Fruit fly (Drosophila melanogaster): ENCODE data around the gene Or98b.

Gene Or98b

dm6 chr3R:28327132-28327531 is 24.9 kb upstream of the Or98b start (continued):
- TF ChIP-seq CG8359 (GFP tag; optimal IDR thresholded peaks at IDR 0.05; ENCODE audit: borderline replicate concordance): no peak
- TF ChIP-seq CG1832 (GFP tag; optimal IDR thresholded peaks at IDR 0.05): no peak
- TF ChIP-seq zfh1 (GFP tag; IDR thresholded peaks at IDR 0.05): no peak
- peak; percentile 43 for TF ChIP-seq az2 (GFP tag; optimal IDR thresholded peaks at IDR 0.05)
- TF ChIP-seq Hsf (GFP tag; optimal IDR thresholded peaks at IDR 0.05): no peak
- peak; percentile 34 for TF ChIP-seq dmrt99B (tag; optimal IDR thresholded peaks at IDR 0.05)
- TF ChIP-seq tin (GFP tag; optimal IDR thresholded peaks at IDR 0.05): peak; percentile 34
- TF ChIP-seq CG18619 (GFP tag; optimal IDR thresholded peaks at IDR 0.05): peak; percentile 45
- no peak for TF ChIP-seq CG10959 (GFP tag; IDR thresholded peaks at IDR 0.05)
- TF ChIP-seq CTCF (GFP tag; optimal IDR thresholded peaks at IDR 0.05): no peak
- TF ChIP-seq CG11723 (GFP tag; optimal IDR thresholded peaks at IDR 0.05): no peak
- TF ChIP-seq dimm (GFP tag; IDR thresholded peaks at IDR 0.05): no peak
- TF ChIP-seq crp (GFP tag; optimal IDR thresholded peaks at IDR 0.05): no peak
- peak; percentile 3 for TF ChIP-seq slou (GFP tag; optimal IDR thresholded peaks at IDR 0.05)
- no peak for TF ChIP-seq CG13287 (GFP tag; IDR thresholded peaks at IDR 0.05; ENCODE audit: partially characterized antibody)
- no peak for TF ChIP-seq crol (GFP tag; IDR thresholded peaks at IDR 0.05)
- TF ChIP-seq Fer1 (GFP tag; optimal IDR thresholded peaks at IDR 0.05): no peak
- peak; percentile 1 for TF ChIP-seq trh (GFP tag; optimal IDR thresholded peaks at IDR 0.05)
- no peak for TF ChIP-seq kah (GFP tag; optimal IDR thresholded peaks at IDR 0.05)
- TF ChIP-seq tap (tag; optimal IDR thresholded peaks at IDR 0.05): no peak
- TF ChIP-seq CG9797 (GFP tag; optimal IDR thresholded peaks at IDR 0.05): no peak
- no peak for TF ChIP-seq CG8478 (optimal IDR thresholded peaks at IDR 0.05)
- no peak for TF ChIP-seq CG8388 (GFP tag; optimal IDR thresholded peaks at IDR 0.05)
- TF ChIP-seq CG9609 (GFP tag; optimal IDR thresholded peaks at IDR 0.05): peak; percentile 9
- peak; percentile 55 for TF ChIP-seq CoRest (tag; optimal IDR thresholded peaks at IDR 0.05)
- no peak for TF ChIP-seq odd (GFP tag; optimal IDR thresholded peaks at IDR 0.05)
- no peak for TF ChIP-seq CG8281 (tag; optimal IDR thresholded peaks at IDR 0.05)
- TF ChIP-seq CG2875 (GFP tag; optimal IDR thresholded peaks at IDR 0.05): no peak
- peak; percentile 40 for TF ChIP-seq CG2712 (tag; optimal IDR thresholded peaks at IDR 0.05)
- peak; percentile 40 for TF ChIP-seq NfI (GFP tag; optimal IDR thresholded peaks at IDR 0.05)
- no peak for TF ChIP-seq Oaz (GFP tag; IDR thresholded peaks at IDR 0.05)
- TF ChIP-seq gro (GFP tag; optimal IDR thresholded peaks at IDR 0.05): no peak
- no peak for TF ChIP-seq CG17361 (GFP tag; IDR thresholded peaks at IDR 0.05)
- peak; percentile 32 for TF ChIP-seq CG7556 (GFP tag; optimal IDR thresholded peaks at IDR 0.05)
- no peak for TF ChIP-seq Dip2 (GFP tag; IDR thresholded peaks at IDR 0.05)
- TF ChIP-seq YL-1 (GFP tag; optimal IDR thresholded peaks at IDR 0.05): no peak
- no peak for TF ChIP-seq CG42726 (GFP tag; IDR thresholded peaks at IDR 0.05; ENCODE audit: partially characterized antibody)
- TF ChIP-seq CG12769 (tag; optimal IDR thresholded peaks at IDR 0.05): no peak
- TF ChIP-seq corto (GFP tag; optimal IDR thresholded peaks at IDR 0.05): no peak
- TF ChIP-seq hth (optimal IDR thresholded peaks at IDR 0.05): no peak
- peak; percentile 21 for TF ChIP-seq CG17359 (tag; optimal IDR thresholded peaks at IDR 0.05)
- no peak for TF ChIP-seq unc-4 (GFP tag; IDR thresholded peaks at IDR 0.05; ENCODE audit: partially characterized antibody)
- TF ChIP-seq br (optimal IDR thresholded peaks at IDR 0.05): no peak
- no peak for TF ChIP-seq Fer3 (tag; optimal IDR thresholded peaks at IDR 0.05)
- no peak for TF ChIP-seq ERR (GFP tag; optimal IDR thresholded peaks at IDR 0.05)
- TF ChIP-seq sr (GFP tag; IDR thresholded peaks at IDR 0.05): no peak
- TF ChIP-seq chm (GFP tag; IDR thresholded peaks at IDR 0.05): no peak
- no peak for TF ChIP-seq vnd (GFP tag; IDR thresholded peaks at IDR 0.05; ENCODE audit: partially characterized antibody)
- TF ChIP-seq Adf1 (GFP tag; IDR thresholded peaks at IDR 0.05): no peak
- no peak for TF ChIP-seq onecut (GFP tag; IDR thresholded peaks at IDR 0.05)
- TF ChIP-seq Hand (GFP tag; optimal IDR thresholded peaks at IDR 0.05): no peak
- no peak for TF ChIP-seq pan (optimal IDR thresholded peaks at IDR 0.05)
- TF ChIP-seq pan (GFP tag; optimal IDR thresholded peaks at IDR 0.05 in 1 of 2, IDR thresholded peaks at IDR 0.05 in 1 of 2): no peak
